Fruit fly (Drosophila melanogaster) whole organism, embryonic: ENCODE data around the gene CG43138.

Experiments
- CG10274 ChIP-seq: fragments of 200-800 bp; sonication (Bioruptor generic); optimal IDR thresholded peaks from 3 replicates; lab custom pipeline; 2017; ENCODE audit warnings: missing biosample characterization, mild to moderate bottlenecking, missing genetic modification characterization
- CG4424 ChIP-seq: fragments of 200-800 bp; sonication (Bioruptor generic); optimal IDR thresholded peaks from 3 replicates; lab custom pipeline; 2016; ENCODE audit warnings: missing biosample characterization, missing genetic modification characterization
- CG9609 ChIP-seq: fragments of 200-800 bp; sonication (Bioruptor generic); optimal IDR thresholded peaks from 3 replicates; lab custom pipeline; 2016; ENCODE audit warnings: missing biosample characterization, missing genetic modification characterization
- Dll ChIP-seq: fragments of 200-800 bp; sonication (Bioruptor generic); IDR thresholded peaks from 4 replicates; pipeline ENCODE4 v1.3.6; 2022; ENCODE audit warnings: missing biosample characterization, missing genetic modification characterization; ENCODE audit not compliant: partially characterized antibody
- Meics ChIP-seq: fragments of 200-800 bp; sonication (Bioruptor generic); optimal IDR thresholded peaks from 2 replicates; lab custom pipeline; 2017; ENCODE audit warnings: missing biosample characterization, mild to moderate bottlenecking, missing genetic modification characterization
- exex ChIP-seq: fragments of 200-800 bp; sonication (Bioruptor generic); optimal IDR thresholded peaks from 4 replicates; lab custom pipeline; 2018; ENCODE audit warnings: missing biosample characterization, mild to moderate bottlenecking, missing genetic modification characterization, moderate library complexity
- sisA ChIP-seq: fragments of 200-800 bp; sonication (Bioruptor generic); IDR thresholded peaks from 2 replicates; pipeline ENCODE4 v1.3.6; 2022; ENCODE audit warnings: missing biosample characterization, missing genetic modification characterization

- TF ChIP-seq CG9609 (GFP tag; lab: Kevin White, UChicago) (no peak), exex (tag; lab: Kevin White, UChicago) (no peak), sisA (GFP tag; lab: Robert Waterston, UW) (no peak), CG10274 (GFP tag; lab: Kevin White, UChicago) (no peak), Dll (no peak), Meics (GFP tag; lab: Kevin White, UChicago) (no peak), CG4424 (GFP tag; lab: Kevin White, UChicago) (no peak)
These were observed 30.5 kb downstream of the CG43138 start for dm6 chrX:7558646-7559045.
